Worm (Caenorhabditis elegans): ENCODE measurements around the gene Y32H12A.7.

Y32H12A.7 gene

ce11 chrIII:5349250-5349649, 36.0 kb downstream of the Y32H12A.7 start, which contains the start of gene thoc-5:
Gene thoc-5, minus strand, starts transcription at chrIII:5349401.
- peak; percentile 58 for TF ChIP-seq ztf-4 (tag; optimal IDR thresholded peaks at IDR 0.05)
- no peak for TF ChIP-seq unc-62 (GFP tag; optimal IDR thresholded peaks at IDR 0.05)
- no peak for TF ChIP-seq zag-1 (tag; optimal IDR thresholded peaks at IDR 0.05)
- peak; percentile 16 to 99 for TF ChIP-seq ztf-11 (tag; optimal IDR thresholded peaks at IDR 0.05)
- TF ChIP-seq egl-13 (tag; optimal IDR thresholded peaks at IDR 0.05), result peak; percentile 95
- TF ChIP-seq nhr-47 (tag; optimal IDR thresholded peaks at IDR 0.05), result peak; percentile 96
- TF ChIP-seq nhr-90 (tag; optimal IDR thresholded peaks at IDR 0.05; ENCODE audit: poor library complexity), result peak; percentile 96
- TF ChIP-seq fkh-10 (GFP tag; optimal IDR thresholded peaks at IDR 0.05), result no peak
- TF ChIP-seq snpc-4 (tag; optimal IDR thresholded peaks at IDR 0.05), result peak; percentile 57
- TF ChIP-seq blmp-1 (tag; optimal IDR thresholded peaks at IDR 0.05), result peak; percentile 69
- TF ChIP-seq lin-35 (GFP tag; optimal IDR thresholded peaks at IDR 0.05), result peak; percentile 98
- peak; percentile 58 for TF ChIP-seq F16B12.6 (tag; optimal IDR thresholded peaks at IDR 0.05)
- peak; percentile 96 for TF ChIP-seq irx-1 (tag; optimal IDR thresholded peaks at IDR 0.05)
- TF ChIP-seq nhr-71 (tag; optimal IDR thresholded peaks at IDR 0.05), result peak; percentile 95
- TF ChIP-seq ceh-88 (GFP tag; IDR thresholded peaks at IDR 0.05), result peak; percentile 67
- TF ChIP-seq mep-1 (tag; optimal IDR thresholded peaks at IDR 0.05), result peak; percentile 82
- peak; percentile 89 for TF ChIP-seq nhr-20 (tag; optimal IDR thresholded peaks at IDR 0.05)
- peak; percentile 68 for TF ChIP-seq ceh-63 (GFP tag; optimal IDR thresholded peaks at IDR 0.05)
- TF ChIP-seq hlh-4 (tag; optimal IDR thresholded peaks at IDR 0.05), result peak; percentile 80
- TF ChIP-seq C16A3.4 (tag; optimal IDR thresholded peaks at IDR 0.05), result peak; percentile 73
- TF ChIP-seq ceh-90 (tag; optimal IDR thresholded peaks at IDR 0.05), result peak; percentile 97
- TF ChIP-seq nhr-12 (tag; optimal IDR thresholded peaks at IDR 0.05), result no peak
- peak; percentile 87 for TF ChIP-seq fkh-8 (tag; optimal IDR thresholded peaks at IDR 0.05)
- TF ChIP-seq vab-15 (tag; optimal IDR thresholded peaks at IDR 0.05), result peak; percentile 52
- TF ChIP-seq nhr-11 (tag; optimal IDR thresholded peaks at IDR 0.05), result peak; percentile 49
- peak; percentile 92 for TF ChIP-seq Y116A8C.19 (tag; optimal IDR thresholded peaks at IDR 0.05; ENCODE audit: borderline replicate concordance)
- TF ChIP-seq nhr-84 (tag; optimal IDR thresholded peaks at IDR 0.05), result no peak
- TF ChIP-seq swsn-7 (tag; optimal IDR thresholded peaks at IDR 0.05), result peak; percentile 91
- no peak for TF ChIP-seq nhr-28 (tag; optimal IDR thresholded peaks at IDR 0.05)
- TF ChIP-seq hpl-2 (GFP tag; optimal IDR thresholded peaks at IDR 0.05), result no peak
- peak; percentile 33 for TF ChIP-seq unc-130 (tag; optimal IDR thresholded peaks at IDR 0.05)
- no peak for TF ChIP-seq alr-1 (tag; optimal IDR thresholded peaks at IDR 0.05; ENCODE audit: borderline replicate concordance)
- no peak for TF ChIP-seq unc-30 (tag; optimal IDR thresholded peaks at IDR 0.05)
- no peak for TF ChIP-seq egl-27 (tag; optimal IDR thresholded peaks at IDR 0.05)
- TF ChIP-seq grh-1 (GFP tag; IDR thresholded peaks at IDR 0.05), result peak; percentile 86
- TF ChIP-seq lin-14 (GFP tag; optimal IDR thresholded peaks at IDR 0.05), result peak; percentile 84
- peak; percentile 95 to 98 (median 98) for TF ChIP-seq dpl-1 (GFP tag; optimal IDR thresholded peaks at IDR 0.05)
- peak; percentile 80 for TF ChIP-seq efl-3 (GFP tag; optimal IDR thresholded peaks at IDR 0.05)
- no peak for TF ChIP-seq sptf-1 (tag; optimal IDR thresholded peaks at IDR 0.05)
- peak; percentile 71 for TF ChIP-seq zip-4 (GFP tag; optimal IDR thresholded peaks at IDR 0.05)
- TF ChIP-seq elt-3 (tag; optimal IDR thresholded peaks at IDR 0.05), result peak in 2 of 6 experiments; percentile 61 to 69
- no peak for TF ChIP-seq ces-1 (GFP tag; optimal IDR thresholded peaks at IDR 0.05)
- TF ChIP-seq tlp-1 (tag; optimal IDR thresholded peaks at IDR 0.05), result no peak
- peak; percentile 44 for TF ChIP-seq aha-1 (tag; optimal IDR thresholded peaks at IDR 0.05)
- TF ChIP-seq ets-5 (GFP tag; IDR thresholded peaks at IDR 0.05), result no peak
- TF ChIP-seq lir-3 (tag; optimal IDR thresholded peaks at IDR 0.05; ENCODE audit: poor library complexity), result peak; percentile 98
- no peak for TF ChIP-seq ama-1 (optimal IDR thresholded peaks at IDR 0.05)
- TF ChIP-seq elt-2 (tag; optimal IDR thresholded peaks at IDR 0.05), result peak; percentile 86
- no peak for TF ChIP-seq mef-2 (tag; optimal IDR thresholded peaks at IDR 0.05)
- TF ChIP-seq tbx-2 (tag; optimal IDR thresholded peaks at IDR 0.05), result peak; percentile 95
- TF ChIP-seq ceh-82 (tag; optimal IDR thresholded peaks at IDR 0.05), result peak; percentile 85 to 89 (median 85)
- peak; percentile 86 for TF ChIP-seq unc-86 (tag; optimal IDR thresholded peaks at IDR 0.05)
- peak; percentile 91 for TF ChIP-seq xbp-1 (tag; optimal IDR thresholded peaks at IDR 0.05)
